Worm (Caenorhabditis elegans): ENCODE measurements around the gene cki-1.

DNA sequence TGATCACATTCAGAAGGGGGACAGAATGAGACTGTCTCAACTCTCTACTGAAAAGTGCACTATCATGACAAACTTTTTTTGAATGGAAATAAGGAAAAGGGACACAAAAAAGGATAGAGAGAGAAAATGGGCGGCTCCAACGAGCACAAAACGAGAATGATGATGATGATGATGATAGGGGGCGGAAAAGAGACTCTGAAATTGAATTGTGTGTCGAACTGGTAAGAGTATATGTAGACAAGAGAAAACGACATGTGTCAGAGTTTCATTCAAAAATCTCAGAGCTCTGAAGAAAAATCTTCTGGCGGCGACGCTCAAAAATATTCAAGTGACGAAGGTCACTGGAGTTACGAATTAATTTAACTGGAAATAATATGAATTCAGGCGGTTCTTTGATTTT lies 15.7 kb upstream of the cki-1 start:
- peak; percentile 43 for TF ChIP-seq fkh-10 (GFP tag; optimal IDR thresholded peaks at IDR 0.05)
- TF ChIP-seq egl-27 (tag; optimal IDR thresholded peaks at IDR 0.05) = no peak
- TF ChIP-seq unc-62 (GFP tag; optimal IDR thresholded peaks at IDR 0.05) = no peak
- no peak for TF ChIP-seq nhr-28 (tag; optimal IDR thresholded peaks at IDR 0.05)
- no peak for TF ChIP-seq sea-2 (GFP tag; optimal IDR thresholded peaks at IDR 0.05)
- TF ChIP-seq ztf-11 (tag; optimal IDR thresholded peaks at IDR 0.05) = no peak
- TF ChIP-seq lin-15B (tag; optimal IDR thresholded peaks at IDR 0.05) = no peak
- TF ChIP-seq unc-39 (tag; optimal IDR thresholded peaks at IDR 0.05) = no peak
- TF ChIP-seq lin-39 (tag; optimal IDR thresholded peaks at IDR 0.05) = no peak
- TF ChIP-seq elt-2 (tag; optimal IDR thresholded peaks at IDR 0.05) = no peak
- TF ChIP-seq nhr-11 (tag; optimal IDR thresholded peaks at IDR 0.05) = no peak
- TF ChIP-seq zag-1 (tag; optimal IDR thresholded peaks at IDR 0.05) = no peak
- TF ChIP-seq nhr-12 (tag; optimal IDR thresholded peaks at IDR 0.05) = no peak

All from whole organism, L3 larva.